Fruit fly (Drosophila melanogaster) whole organism, embryonic: ENCODE measurements around the gene CG34008.

Source experiments
- C15 ChIP-seq: fragments of 200-800 bp; sonication (Bioruptor generic); IDR thresholded peaks from 3 replicates; pipeline ENCODE4 v1.3.6; 2022; ENCODE audit warnings: missing biosample characterization, missing genetic modification characterization
- CG10431 ChIP-seq: fragments of 200-800 bp; sonication (Bioruptor generic); optimal IDR thresholded peaks from 3 replicates; lab custom pipeline; 2018; ENCODE audit warnings: missing biosample characterization, mild to moderate bottlenecking, missing genetic modification characterization
- CG11456 ChIP-seq: fragments of 200-800 bp; sonication (Bioruptor generic); IDR thresholded peaks from 3 replicates; pipeline ENCODE4 v1.3.6; 2022; ENCODE audit warnings: missing biosample characterization, missing genetic modification characterization
- CG11504 ChIP-seq: fragments of 200-800 bp; sonication (Bioruptor generic); optimal IDR thresholded peaks from 3 replicates; lab custom pipeline; 2019; ENCODE audit warnings: missing biosample characterization, mild to moderate bottlenecking, missing genetic modification characterization, moderate library complexity
- CG11723 ChIP-seq: fragments of 200-800 bp; sonication (Bioruptor generic); optimal IDR thresholded peaks from 2 replicates; lab custom pipeline; 2017; ENCODE audit warnings: missing biosample characterization, mild to moderate bottlenecking, missing genetic modification characterization
- CG12391 ChIP-seq: fragments of 200-800 bp; sonication (Bioruptor generic); optimal IDR thresholded peaks from 3 replicates; lab custom pipeline; 2018; ENCODE audit warnings: missing biosample characterization, mild to moderate bottlenecking, missing genetic modification characterization, moderate library complexity
- CG12744 ChIP-seq: fragments of 200-800 bp; sonication (Bioruptor generic); optimal IDR thresholded peaks from 2 replicates; lab custom pipeline; 2016; ENCODE audit warnings: missing biosample characterization, missing genetic modification characterization
- CG14441 ChIP-seq: fragments of 200-800 bp; sonication (Bioruptor generic); IDR thresholded peaks from 2 replicates; pipeline ENCODE4 v1.3.6; 2022; ENCODE audit warnings: missing biosample characterization, missing genetic modification characterization
- CG15601 ChIP-seq: fragments of 200-800 bp; sonication (Bioruptor generic); optimal IDR thresholded peaks from 3 replicates; lab custom pipeline; 2019; ENCODE audit warnings: missing biosample characterization, mild to moderate bottlenecking, missing genetic modification characterization, moderate library complexity
- CG1602 ChIP-seq: fragments of 200-800 bp; sonication (Bioruptor generic); optimal IDR thresholded peaks from 3 replicates; lab custom pipeline; 2016; ENCODE audit warnings: missing biosample characterization, missing genetic modification characterization
- CG18599 ChIP-seq: fragments of 200-800 bp; sonication (Bioruptor generic); optimal IDR thresholded peaks from 3 replicates; lab custom pipeline; 2017; ENCODE audit warnings: missing biosample characterization, missing genetic modification characterization, mild to moderate bottlenecking, moderate library complexity, missing genetic modification reagents
- CG2120 ChIP-seq: fragments of 200-800 bp; sonication (Bioruptor generic); optimal IDR thresholded peaks from 3 replicates; lab custom pipeline; 2016; ENCODE audit warnings: missing biosample characterization, missing genetic modification characterization
- CG2199 ChIP-seq: fragments of 200-800 bp; sonication (Bioruptor generic); IDR thresholded peaks from 3 replicates; pipeline ENCODE4 v1.3.6; 2022; ENCODE audit warnings: missing biosample characterization, missing genetic modification characterization
- CG6272 ChIP-seq: fragments of 200-800 bp; sonication (Bioruptor generic); IDR thresholded peaks from 2 replicates; pipeline ENCODE4 v1.3.6; 2022; ENCODE audit warnings: missing biosample characterization, missing genetic modification characterization
- CG6654 ChIP-seq: fragments of 200-800 bp; sonication (Bioruptor generic); optimal IDR thresholded peaks from 2 replicates; lab custom pipeline; 2017; ENCODE audit warnings: missing biosample characterization, mild to moderate bottlenecking, missing genetic modification characterization
- CG8944 ChIP-seq: fragments of 200-800 bp; sonication (Bioruptor generic); optimal IDR thresholded peaks from 3 replicates; lab custom pipeline; 2016; ENCODE audit warnings: missing biosample characterization, missing genetic modification characterization
- D ChIP-seq, 2 experiments: fragments of 200-800 bp in 1 of 2; fragments of >200 bp in 1 of 2; sonication (Bioruptor generic) in 1 of 2; optimal IDR thresholded peaks; 2 replicates in 1 of 2; 3 replicates in 1 of 2; lab custom pipeline; 2017; ENCODE audit warnings: mild to moderate bottlenecking in 1 of 2, missing biosample characterization in 1 of 2, missing genetic modification characterization in 1 of 2, missing genetic modification reagents in 1 of 2
- D19B ChIP-seq: fragments of 200-800 bp; sonication (Bioruptor generic); optimal IDR thresholded peaks from 2 replicates; lab custom pipeline; 2017; ENCODE audit warnings: missing biosample characterization, mild to moderate bottlenecking, missing genetic modification characterization
- Dfd ChIP-seq, 2 experiments: fragments of >200 bp; optimal IDR thresholded peaks; 2 replicates each; lab custom pipeline; 2017; ENCODE audit warnings: missing biosample characterization in 2 of 2, missing genetic modification characterization in 2 of 2
- Fer3 ChIP-seq: fragments of 200-800 bp; sonication (Bioruptor generic); optimal IDR thresholded peaks from 2 replicates; lab custom pipeline; 2018; ENCODE audit warnings: missing biosample characterization, mild to moderate bottlenecking, missing genetic modification characterization, moderate library complexity
- Hey ChIP-seq: fragments of 200-800 bp; sonication (Bioruptor generic); optimal IDR thresholded peaks from 3 replicates; lab custom pipeline; 2018; ENCODE audit warnings: missing biosample characterization, mild to moderate bottlenecking, missing genetic modification characterization
- Mrtf ChIP-seq: fragments of 200-800 bp; sonication (Bioruptor generic); IDR thresholded peaks from 3 replicates; pipeline ENCODE4 v1.3.6; 2022; ENCODE audit warnings: missing biosample characterization, missing genetic modification characterization
- Myb ChIP-seq: fragments of 200-800 bp; sonication (Bioruptor generic); optimal IDR thresholded peaks from 2 replicates; lab custom pipeline; 2016; ENCODE audit warnings: missing biosample characterization, missing genetic modification characterization
- Neu2 ChIP-seq: fragments of 200-800 bp; sonication (Bioruptor generic); optimal IDR thresholded peaks from 3 replicates; lab custom pipeline; 2016; ENCODE audit warnings: missing biosample characterization, missing genetic modification characterization, borderline replicate concordance
- Optix ChIP-seq: fragments of 200-800 bp; sonication (Bioruptor generic); IDR thresholded peaks from 3 replicates; pipeline ENCODE4 v1.3.6; 2022; ENCODE audit warnings: missing biosample characterization, missing genetic modification characterization
- Stat92E ChIP-seq, 3 experiments: fragments of >200 bp in 2 of 3; fragments of 200-800 bp in 1 of 3; sonication (Bioruptor generic) in 1 of 3; optimal IDR thresholded peaks; 2 replicates each; lab custom pipeline; 2017 to 2019; ENCODE audit warnings: missing biosample characterization in 3 of 3, missing genetic modification characterization in 3 of 3, mild to moderate bottlenecking in 1 of 3, moderate library complexity in 1 of 3
- TFAM ChIP-seq: fragments of 200-800 bp; sonication (Bioruptor generic); optimal IDR thresholded peaks from 2 replicates; lab custom pipeline; 2017; ENCODE audit warnings: missing biosample characterization, missing genetic modification characterization, inconsistent platforms
- Tbp ChIP-seq: fragments of >200 bp; optimal IDR thresholded peaks from 2 replicates; lab custom pipeline; 2018; ENCODE audit warnings: missing biosample characterization, missing genetic modification characterization
- Usf ChIP-seq: fragments of 200-800 bp; sonication (Bioruptor generic); optimal IDR thresholded peaks from 2 replicates; lab custom pipeline; 2017; ENCODE audit warnings: missing genotype, missing biosample characterization, missing genetic modification characterization
- bab2 ChIP-seq: fragments of 200-800 bp; sonication (Bioruptor generic); optimal IDR thresholded peaks from 2 replicates; lab custom pipeline; 2016; ENCODE audit warnings: missing biosample characterization, missing genetic modification characterization
- br ChIP-seq: fragments of >200 bp; optimal IDR thresholded peaks from 2 replicates; lab custom pipeline; 2017
- bsh ChIP-seq, 2 experiments: fragments of 200-800 bp; sonication (Bioruptor generic); optimal IDR thresholded peaks; 2 replicates each; lab custom pipeline; 2017 to 2018; ENCODE audit warnings: mild to moderate bottlenecking in 2 of 2, missing biosample characterization in 2 of 2, missing genetic modification characterization in 2 of 2, moderate library complexity in 1 of 2
- cas ChIP-seq: fragments of 200-800 bp; sonication (Bioruptor generic); IDR thresholded peaks from 2 replicates; pipeline ENCODE4 v1.3.6; 2022; ENCODE audit warnings: missing biosample characterization, missing genetic modification characterization
- cato ChIP-seq: fragments of 200-800 bp; sonication (Bioruptor generic); optimal IDR thresholded peaks from 2 replicates; lab custom pipeline; 2016; ENCODE audit warnings: missing biosample characterization, missing genetic modification characterization, borderline replicate concordance
- dmrt11E ChIP-seq: fragments of 200-800 bp; sonication (Bioruptor generic); optimal IDR thresholded peaks from 3 replicates; lab custom pipeline; 2018; ENCODE audit warnings: missing biosample characterization, mild to moderate bottlenecking, missing genetic modification characterization, moderate library complexity
- dysf ChIP-seq: fragments of 200-800 bp; sonication (Bioruptor generic); IDR thresholded peaks from 3 replicates; pipeline ENCODE4 v1.3.6; 2022; ENCODE audit warnings: missing biosample characterization, missing genetic modification characterization
- ftz-f1 ChIP-seq: fragments of 200-800 bp; sonication (Bioruptor generic); optimal IDR thresholded peaks from 2 replicates; lab custom pipeline; 2016; ENCODE audit warnings: missing biosample characterization, missing genetic modification characterization
- gcm ChIP-seq: fragments of 200-800 bp; sonication (Bioruptor generic); optimal IDR thresholded peaks from 2 replicates; lab custom pipeline; 2019; ENCODE audit warnings: missing biosample characterization, mild to moderate bottlenecking, missing genetic modification characterization, moderate library complexity
- grn ChIP-seq: fragments of 200-800 bp; sonication (Bioruptor generic); optimal IDR thresholded peaks from 3 replicates; lab custom pipeline; 2017; ENCODE audit warnings: missing biosample characterization, missing genetic modification characterization
- h ChIP-seq: fragments of >200 bp; optimal IDR thresholded peaks from 2 replicates; lab custom pipeline; 2017
- kah ChIP-seq: fragments of 200-800 bp; sonication (Bioruptor generic); optimal IDR thresholded peaks from 2 replicates; lab custom pipeline; 2018; ENCODE audit warnings: missing biosample characterization, mild to moderate bottlenecking, missing genetic modification characterization
- lmd ChIP-seq: fragments of 200-800 bp; sonication (Bioruptor generic); IDR thresholded peaks from 2 replicates; pipeline ENCODE4 v1.3.6; 2022; ENCODE audit warnings: missing biosample characterization, missing genetic modification characterization
- onecut ChIP-seq: fragments of 200-800 bp; sonication (Bioruptor generic); IDR thresholded peaks from 2 replicates; pipeline ENCODE4 v1.3.6; 2022; ENCODE audit warnings: missing biosample characterization, missing genetic modification characterization
- pnt ChIP-seq: fragments of 200-800 bp; sonication (Bioruptor generic); optimal IDR thresholded peaks from 3 replicates; lab custom pipeline; 2016; ENCODE audit warnings: missing biosample characterization, missing genetic modification characterization
- repo ChIP-seq: fragments of 200-800 bp; sonication (Bioruptor generic); optimal IDR thresholded peaks from 2 replicates; lab custom pipeline; 2016; ENCODE audit warnings: missing biosample characterization, missing genetic modification characterization
- sima ChIP-seq: fragments of 200-800 bp; sonication (Bioruptor generic); optimal IDR thresholded peaks from 2 replicates; lab custom pipeline; 2016; ENCODE audit warnings: missing biosample characterization, missing genetic modification characterization
- sug ChIP-seq: fragments of 200-800 bp; optimal IDR thresholded peaks from 2 replicates; lab custom pipeline; 2019; ENCODE audit warnings: missing biosample characterization, mild to moderate bottlenecking, missing genetic modification characterization, moderate library complexity
- tna ChIP-seq: fragments of 200-800 bp; sonication (Bioruptor generic); IDR thresholded peaks from 2 replicates; pipeline ENCODE4 v1.3.6; 2022; ENCODE audit warnings: missing biosample characterization, missing genetic modification characterization; ENCODE audit not compliant: partially characterized antibody
- trem ChIP-seq: fragments of 200-800 bp; optimal IDR thresholded peaks from 3 replicates; lab custom pipeline; 2019; ENCODE audit warnings: missing biosample characterization, mild to moderate bottlenecking, missing genetic modification characterization, moderate library complexity
- tup ChIP-seq: fragments of 200-800 bp; sonication (Bioruptor generic); optimal IDR thresholded peaks from 2 replicates; lab custom pipeline; 2016; ENCODE audit warnings: missing biosample characterization, mild to moderate bottlenecking, missing genetic modification characterization, moderate library complexity
- usp ChIP-seq: fragments of >200 bp; optimal IDR thresholded peaks from 2 replicates; lab custom pipeline; 2017; ENCODE audit warnings: missing biosample characterization, missing genetic modification characterization
- wek ChIP-seq: fragments of 200-800 bp; sonication (Bioruptor generic); optimal IDR thresholded peaks from 3 replicates; lab custom pipeline; 2018; ENCODE audit warnings: missing biosample characterization, mild to moderate bottlenecking, missing genetic modification characterization, moderate library complexity

CG34008 gene

DNA sequence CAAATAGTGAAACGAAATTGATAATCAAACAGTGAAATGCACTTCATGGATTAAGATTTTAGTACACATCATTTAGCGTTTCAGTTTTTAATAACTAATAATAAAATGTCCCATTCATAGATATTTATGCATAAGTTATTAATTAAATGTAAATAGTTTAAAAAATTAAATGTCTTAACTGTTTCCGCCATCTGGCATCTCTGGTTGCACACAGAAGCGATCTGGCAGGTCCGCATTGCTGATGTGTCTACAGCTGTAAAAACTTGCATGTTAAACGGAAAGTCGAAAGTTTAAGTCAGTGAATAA, 7.1 kb upstream of the CG34008 start, which contains the start of gene Srp72 (continued):
- no peak for TF ChIP-seq usp (GFP tag; lab: Kevin White, UChicago)
- TF ChIP-seq h (lab: Kevin White, UChicago): no peak
- no peak for TF ChIP-seq br
- no peak for TF ChIP-seq gcm (GFP tag; lab: Kevin White, UChicago)
- TF ChIP-seq CG14441 (GFP tag; lab: Robert Waterston, UW): peak; percentile 47; the same call in 1 of the 2 replicates
- no peak for TF ChIP-seq pnt
- no peak for TF ChIP-seq dysf
- peak; percentile 37; the same call in 1 of the 2 replicates for TF ChIP-seq lmd (GFP tag; lab: Robert Waterston, UW)
- no peak for TF ChIP-seq CG11723 (GFP tag; lab: Kevin White, UChicago)
- TF ChIP-seq Usf: no peak
- TF ChIP-seq Tbp: no peak
- peak; percentile 16 for TF ChIP-seq tup (GFP tag; lab: Kevin White, UChicago)
- no peak for TF ChIP-seq tna (GFP tag; lab: Robert Waterston, UW)
- peak; percentile 86 for TF ChIP-seq trem (tag; lab: Kevin White, UChicago)
- TF ChIP-seq TFAM (GFP tag; lab: Kevin White, UChicago): no peak
- no peak for TF ChIP-seq Hey (tag; lab: Kevin White, UChicago)
- no peak for TF ChIP-seq cas (GFP tag; lab: Robert Waterston, UW)
- no peak for TF ChIP-seq Neu2 (GFP tag; lab: Kevin White, UChicago)
- no peak for TF ChIP-seq kah (GFP tag; lab: Kevin White, UChicago)
- TF ChIP-seq Optix (GFP tag; lab: Robert Waterston, UW): no peak
- TF ChIP-seq D19B (GFP tag; lab: Kevin White, UChicago): no peak
- TF ChIP-seq Fer3 (tag; lab: Kevin White, UChicago): peak; percentile 57
- no peak for TF ChIP-seq Stat92E (GFP tag; optimal IDR thresholded peaks at IDR 0.05; lab: Kevin White, UChicago)
- peak; percentile 20 for TF ChIP-seq CG1602 (GFP tag; lab: Kevin White, UChicago)
- no peak for TF ChIP-seq cato (GFP tag; lab: Kevin White, UChicago)
- TF ChIP-seq dmrt11E (tag; lab: Kevin White, UChicago): peak; percentile 39
- TF ChIP-seq CG11456 (GFP tag; lab: Robert Waterston, UW): no peak
- TF ChIP-seq CG6654: no peak
- TF ChIP-seq CG2120 (GFP tag; lab: Kevin White, UChicago): peak; percentile 51
- no peak for TF ChIP-seq CG8944 (GFP tag; lab: Kevin White, UChicago)
- peak; percentile 55 for TF ChIP-seq CG11504
- no peak for TF ChIP-seq onecut
- TF ChIP-seq Dfd (GFP tag; optimal IDR thresholded peaks at IDR 0.05; lab: Kevin White, UChicago): no peak
- no peak for TF ChIP-seq C15
- peak; percentile 13 for TF ChIP-seq CG15601 (tag; lab: Kevin White, UChicago)
- peak; percentile 78 for TF ChIP-seq CG12391
- TF ChIP-seq Myb (GFP tag; lab: Kevin White, UChicago): no peak
- TF ChIP-seq grn (GFP tag; lab: Kevin White, UChicago): no peak
- TF ChIP-seq ftz-f1 (GFP tag; lab: Kevin White, UChicago): no peak
- peak; percentile 40 for TF ChIP-seq sug (tag; lab: Kevin White, UChicago)
- no peak for TF ChIP-seq Mrtf
- TF ChIP-seq wek: no peak
- TF ChIP-seq CG2199 (GFP tag; lab: Robert Waterston, UW): no peak
- no peak for TF ChIP-seq CG6272 (GFP tag; lab: Robert Waterston, UW)
- TF ChIP-seq CG10431 (GFP tag; lab: Kevin White, UChicago): peak; percentile 23
- TF ChIP-seq sima (GFP tag; lab: Kevin White, UChicago): no peak
- TF ChIP-seq CG18599 (GFP tag; lab: Kevin White, UChicago): peak; percentile 48
- no peak for TF ChIP-seq CG12744 (GFP tag; lab: Kevin White, UChicago)
- TF ChIP-seq bsh (GFP tag; optimal IDR thresholded peaks at IDR 0.05; lab: Kevin White, UChicago): peak in 1 of 2 experiments; percentile 47
- TF ChIP-seq D (optimal IDR thresholded peaks at IDR 0.05; lab: Kevin White, UChicago): no peak
- peak; percentile 5 for TF ChIP-seq D (GFP tag; optimal IDR thresholded peaks at IDR 0.05; lab: Kevin White, UChicago)
- peak; percentile 20 for TF ChIP-seq bab2 (GFP tag; lab: Kevin White, UChicago)
- TF ChIP-seq repo (GFP tag; lab: Kevin White, UChicago): no peak
